Fruit fly (Drosophila melanogaster) whole organism, wandering third instar larva: ENCODE data around the gene wapl.

Experiments used
- Abd-B ChIP-seq: fragments of >200 bp; optimal IDR thresholded peaks from 2 replicates; lab custom pipeline; 2017; ENCODE audit warnings: missing biosample characterization, missing genetic modification characterization
- GATAd ChIP-seq: sonication (Bioruptor generic); optimal IDR thresholded peaks from 2 replicates; lab custom pipeline; 2016; ENCODE audit warnings: missing biosample characterization, missing genetic modification characterization
- N ChIP-seq: fragments of >200 bp; optimal IDR thresholded peaks from 2 replicates; lab custom pipeline; 2018; ENCODE audit warnings: missing biosample characterization, missing external identifiers, missing genetic modification characterization
- Sp1 ChIP-seq: fragments of 200-800 bp; sonication (Bioruptor generic); optimal IDR thresholded peaks from 3 replicates; lab custom pipeline; 2019; ENCODE audit warnings: missing biosample characterization, mild to moderate bottlenecking, missing genetic modification characterization, moderate library complexity
- h ChIP-seq: fragments of 200-800 bp; sonication (Bioruptor generic); optimal IDR thresholded peaks from 3 replicates; lab custom pipeline; 2016; ENCODE audit warnings: missing biosample characterization, mild to moderate bottlenecking, missing genetic modification characterization

- no peak for TF ChIP-seq N (GFP tag; lab: Kevin White, UChicago)
- TF ChIP-seq Abd-B (GFP tag; lab: Kevin White, UChicago): no peak
- TF ChIP-seq h: no peak
- TF ChIP-seq Sp1 (GFP tag; lab: Kevin White, UChicago): no peak
- TF ChIP-seq GATAd (GFP tag; lab: Kevin White, UChicago): no peak
Measured at dm6 chrX:2168485-2169199, 9.9 kb upstream of the wapl start.
